Worm (Caenorhabditis elegans): Measurements from ENCODE around the gene F28H6.7.

Gene F28H6.7

DNA sequence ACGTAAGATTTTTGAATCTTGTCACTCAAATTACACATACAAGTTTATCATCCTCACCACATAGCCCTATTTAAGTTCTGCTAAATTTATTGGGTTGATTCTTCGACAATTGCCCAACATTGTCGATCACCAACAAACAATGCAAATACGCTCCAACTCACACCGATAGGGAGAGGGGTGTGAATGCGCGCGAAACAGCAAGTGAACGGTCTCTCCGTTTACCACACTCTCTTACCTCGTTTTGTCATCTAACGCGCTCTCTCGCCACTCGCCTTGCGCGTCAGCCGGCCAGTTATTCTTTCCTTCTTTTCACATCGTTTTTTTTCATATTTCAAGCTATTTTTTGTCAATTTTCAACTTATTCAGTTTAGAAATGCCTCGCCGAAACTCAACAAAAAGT lies 13.9 kb upstream of the F28H6.7 start, which contains the start of gene F16B12.6 (continued):
- TF ChIP-seq tra-1 (GFP tag; IDR thresholded peaks at IDR 0.05) (no peak), F44E2.7 (GFP tag; IDR thresholded peaks at IDR 0.05) (no peak), lin-15B (tag; optimal IDR thresholded peaks at IDR 0.05) (no peak), zip-2 (tag; optimal IDR thresholded peaks at IDR 0.05) (no peak), lsy-2 (tag; optimal IDR thresholded peaks at IDR 0.05) (peak; percentile 32 to 84), daf-12 (tag; optimal IDR thresholded peaks at IDR 0.05) (no peak), hlh-11 (tag; optimal IDR thresholded peaks at IDR 0.05) (peak; percentile 89), nhr-25 (tag; optimal IDR thresholded peaks at IDR 0.05; ENCODE audit: borderline replicate concordance, insufficient read depth) (peak; percentile 52), daf-8 (GFP tag; IDR thresholded peaks at IDR 0.05) (no peak), nhr-48 (tag; optimal IDR thresholded peaks at IDR 0.05) (no peak), lir-3 (tag; optimal IDR thresholded peaks at IDR 0.05) (no peak), snpc-1.2 (GFP tag; IDR thresholded peaks at IDR 0.05) (no peak), jun-1 (tag; optimal IDR thresholded peaks at IDR 0.05) (no peak), gei-8 (GFP tag; optimal IDR thresholded peaks at IDR 0.05) (no peak), lin-39 (tag; optimal IDR thresholded peaks at IDR 0.05) (no peak), aly-2 (tag; optimal IDR thresholded peaks at IDR 0.05) (no peak), lin-13 (GFP tag; optimal IDR thresholded peaks at IDR 0.05) (peak; percentile 80), nhr-102 (tag; optimal IDR thresholded peaks at IDR 0.05) (no peak), ceh-28 (tag; optimal IDR thresholded peaks at IDR 0.05) (no peak), egl-43 (GFP tag; IDR thresholded peaks at IDR 0.05) (peak; percentile 59; the same call in 1 of the 2 replicates), ama-1 (optimal IDR thresholded peaks at IDR 0.05) (no peak), nhr-41 (GFP tag; IDR thresholded peaks at IDR 0.05) (no peak), nhr-111 (GFP tag; optimal IDR thresholded peaks at IDR 0.05) (no peak), dmd-6 (GFP tag; IDR thresholded peaks at IDR 0.05) (peak; percentile 60), unc-39 (tag; optimal IDR thresholded peaks at IDR 0.05) (no peak), hmg-1.1 (GFP tag; IDR thresholded peaks at IDR 0.05) (peak; percentile 83), aha-1 (tag) (peak; percentile 95), cey-2 (tag; optimal IDR thresholded peaks at IDR 0.05; ENCODE audit: borderline replicate concordance, insufficient read depth) (no peak), F49E8.2 (tag; optimal IDR thresholded peaks at IDR 0.05; ENCODE audit: borderline replicate concordance) (no peak), hif-1 (tag; optimal IDR thresholded peaks at IDR 0.05) (peak in 1 of 2 experiments; percentile 53), R02D3.7 (tag; optimal IDR thresholded peaks at IDR 0.05) (no peak), attf-4 (tag; optimal IDR thresholded peaks at IDR 0.05) (no peak), duxl-1 (tag; optimal IDR thresholded peaks at IDR 0.05; ENCODE audit: poor library complexity) (no peak), mxl-2 (GFP tag; conservative IDR thresholded peaks at IDR 0.05) (no peak), pqm-1 (tag; optimal IDR thresholded peaks at IDR 0.05) (no peak), spr-3 (GFP tag; optimal IDR thresholded peaks at IDR 0.05) (peak; percentile 0), nhr-42 (GFP tag; IDR thresholded peaks at IDR 0.05) (peak; percentile 11; the same call in 1 of the 2 replicates), ceh-32 (tag; optimal IDR thresholded peaks at IDR 0.05; ENCODE audit: poor library complexity) (no peak), unc-130 (GFP tag; optimal IDR thresholded peaks at IDR 0.05) (no peak), lim-7 (GFP tag; IDR thresholded peaks at IDR 0.05) (no peak), php-3 (GFP tag; IDR thresholded peaks at IDR 0.05) (no peak), nhr-28 (tag; optimal IDR thresholded peaks at IDR 0.05) (peak; percentile 51), D1046.2 (GFP tag; IDR thresholded peaks at IDR 0.05) (no peak), vab-7 (GFP tag; IDR thresholded peaks at IDR 0.05) (no peak), lin-29 (GFP tag; IDR thresholded peaks at IDR 0.05) (0 out of 2 replicates have a peak, but pooled peaks have one; percentile 28), ceh-82 (tag; optimal IDR thresholded peaks at IDR 0.05) (no peak), unc-62 (GFP tag; optimal IDR thresholded peaks at IDR 0.05 in 1 of 2) (no peak), unc-62 (tag; optimal IDR thresholded peaks at IDR 0.05) (no peak), nhr-76 (tag; optimal IDR thresholded peaks at IDR 0.05) (no peak), dmd-8 (GFP tag; IDR thresholded peaks at IDR 0.05) (no peak), set-16 (GFP tag; IDR thresholded peaks at IDR 0.05) (peak; percentile 46; the same call in 1 of the 2 replicates), zip-11 (GFP tag; IDR thresholded peaks at IDR 0.05) (no peak)
